Fruit fly (Drosophila melanogaster) whole organism, embryonic: ENCODE measurements around the gene Pgant8.
A peak's percentile ranks its signal among the peaks of the same experiment; 100 is the strongest.

Experiments
- ATbp ChIP-seq: fragments of 200-800 bp; sonication (Bioruptor generic); optimal IDR thresholded peaks from 2 replicates; lab custom pipeline; 2017; ENCODE audit warnings: missing biosample characterization, mild to moderate bottlenecking, missing genetic modification characterization, missing genetic modification reagents
- Aef1 ChIP-seq: fragments of 200-800 bp; sonication (Bioruptor generic); IDR thresholded peaks from 3 replicates; pipeline ENCODE4 v1.3.6; 2022; ENCODE audit warnings: missing biosample characterization, missing genetic modification characterization
- CG10321 ChIP-seq: fragments of 200-800 bp; sonication (Bioruptor generic); IDR thresholded peaks from 2 replicates; pipeline ENCODE4 v1.3.6; 2022; ENCODE audit warnings: missing biosample characterization, missing genetic modification characterization
- CG11093 ChIP-seq: fragments of 200-800 bp; sonication (Bioruptor generic); IDR thresholded peaks from 3 replicates; pipeline ENCODE4 v1.3.6; 2022; ENCODE audit warnings: missing biosample characterization, missing genetic modification characterization
- CG12155 ChIP-seq: fragments of 200-800 bp; sonication (Bioruptor generic); optimal IDR thresholded peaks from 3 replicates; lab custom pipeline; 2016; ENCODE audit warnings: missing biosample characterization, missing genetic modification characterization
- CG13123 ChIP-seq: fragments of 200-800 bp; sonication (Bioruptor generic); optimal IDR thresholded peaks from 2 replicates; lab custom pipeline; 2016; ENCODE audit warnings: missing biosample characterization, missing genetic modification characterization
- CG13424 ChIP-seq: fragments of 200-800 bp; sonication (Bioruptor generic); optimal IDR thresholded peaks from 2 replicates; lab custom pipeline; 2019; ENCODE audit warnings: missing biosample characterization, mild to moderate bottlenecking, missing genetic modification characterization, moderate library complexity
- CG14050 ChIP-seq: fragments of 200-800 bp; sonication (Bioruptor generic); IDR thresholded peaks from 3 replicates; pipeline ENCODE4 v1.3.6; 2022; ENCODE audit warnings: missing biosample characterization, missing genetic modification characterization
- CG14667 ChIP-seq: fragments of 200-800 bp; sonication (Bioruptor generic); IDR thresholded peaks from 2 replicates; pipeline ENCODE4 v1.3.6; 2022; ENCODE audit warnings: missing biosample characterization, missing genetic modification characterization
- CG15601 ChIP-seq: fragments of 200-800 bp; sonication (Bioruptor generic); optimal IDR thresholded peaks from 3 replicates; lab custom pipeline; 2019; ENCODE audit warnings: missing biosample characterization, mild to moderate bottlenecking, missing genetic modification characterization, moderate library complexity
- CG1602 ChIP-seq: fragments of 200-800 bp; sonication (Bioruptor generic); optimal IDR thresholded peaks from 3 replicates; lab custom pipeline; 2016; ENCODE audit warnings: missing biosample characterization, missing genetic modification characterization
- CG1603 ChIP-seq: fragments of 200-800 bp; sonication (Bioruptor generic); optimal IDR thresholded peaks from 2 replicates; lab custom pipeline; 2019; ENCODE audit warnings: missing biosample characterization, mild to moderate bottlenecking, missing genetic modification characterization, moderate library complexity
- CG16813 ChIP-seq: fragments of 200-800 bp; sonication (Bioruptor generic); IDR thresholded peaks from 3 replicates; pipeline ENCODE4 v1.3.6; 2022; ENCODE audit warnings: missing biosample characterization, missing genetic modification characterization; ENCODE audit not compliant: partially characterized antibody
- CG17359 ChIP-seq: fragments of 200-800 bp; sonication (Bioruptor generic); optimal IDR thresholded peaks from 3 replicates; lab custom pipeline; 2018; ENCODE audit warnings: missing biosample characterization, mild to moderate bottlenecking, missing genetic modification characterization, moderate library complexity
- CG17568 ChIP-seq: fragments of 200-800 bp; sonication (Bioruptor generic); optimal IDR thresholded peaks from 2 replicates; lab custom pipeline; 2018; ENCODE audit warnings: missing biosample characterization, mild to moderate bottlenecking, missing genetic modification characterization, moderate library complexity
- CG17802 ChIP-seq: fragments of 200-800 bp; sonication (Bioruptor generic); optimal IDR thresholded peaks from 2 replicates; lab custom pipeline; 2018; ENCODE audit warnings: missing biosample characterization, mild to moderate bottlenecking, missing genetic modification characterization, moderate library complexity
- CG18476 ChIP-seq: fragments of 200-800 bp; sonication (Bioruptor generic); optimal IDR thresholded peaks from 2 replicates; lab custom pipeline; 2016; ENCODE audit warnings: missing biosample characterization, mild to moderate bottlenecking, missing genetic modification characterization
- CG3281 ChIP-seq: fragments of 200-800 bp; sonication (Bioruptor generic); optimal IDR thresholded peaks from 3 replicates; lab custom pipeline; 2017; ENCODE audit warnings: missing biosample characterization, mild to moderate bottlenecking, missing genetic modification characterization
- CG7928 ChIP-seq: fragments of 200-800 bp; sonication (Bioruptor generic); optimal IDR thresholded peaks from 2 replicates; lab custom pipeline; 2017; ENCODE audit warnings: missing biosample characterization, mild to moderate bottlenecking, missing genetic modification characterization
- CG8089 ChIP-seq: fragments of 200-800 bp; sonication (Bioruptor generic); optimal IDR thresholded peaks from 3 replicates; lab custom pipeline; 2016; ENCODE audit warnings: missing biosample characterization, missing genetic modification characterization
- CG8281 ChIP-seq: fragments of 200-800 bp; sonication (Bioruptor generic); optimal IDR thresholded peaks from 2 replicates; lab custom pipeline; 2018; ENCODE audit warnings: missing biosample characterization, mild to moderate bottlenecking, missing genetic modification characterization, moderate library complexity
- CG8388 ChIP-seq: fragments of 200-800 bp; sonication (Bioruptor generic); optimal IDR thresholded peaks from 2 replicates; lab custom pipeline; 2019; ENCODE audit warnings: missing biosample characterization, mild to moderate bottlenecking, missing genetic modification characterization, moderate library complexity
- CG8944 ChIP-seq: fragments of 200-800 bp; sonication (Bioruptor generic); optimal IDR thresholded peaks from 3 replicates; lab custom pipeline; 2016; ENCODE audit warnings: missing biosample characterization, missing genetic modification characterization
- CrebB ChIP-seq: fragments of 200-800 bp; sonication (Bioruptor generic); optimal IDR thresholded peaks from 3 replicates; lab custom pipeline; 2018; ENCODE audit warnings: missing biosample characterization, mild to moderate bottlenecking, missing genetic modification characterization
- HLHmδ ChIP-seq: fragments of 200-800 bp; sonication (Bioruptor generic); optimal IDR thresholded peaks from 2 replicates; lab custom pipeline; 2018; ENCODE audit warnings: missing biosample characterization, mild to moderate bottlenecking, missing genetic modification characterization, moderate library complexity
- Meics ChIP-seq: fragments of 200-800 bp; sonication (Bioruptor generic); optimal IDR thresholded peaks from 2 replicates; lab custom pipeline; 2017; ENCODE audit warnings: missing biosample characterization, mild to moderate bottlenecking, missing genetic modification characterization
- NFAT ChIP-seq: fragments of 200-800 bp; sonication (Bioruptor generic); IDR thresholded peaks from 2 replicates; pipeline ENCODE4 v1.3.6; 2022; ENCODE audit warnings: missing biosample characterization, missing genetic modification characterization
- Nf-YA ChIP-seq: fragments of 200-800 bp; sonication (Bioruptor generic); IDR thresholded peaks from 2 replicates; pipeline ENCODE4 v1.3.6; 2022; ENCODE audit warnings: missing biosample characterization, missing genetic modification characterization
- Spps ChIP-seq: fragments of 200-800 bp; sonication (Bioruptor generic); optimal IDR thresholded peaks from 2 replicates; lab custom pipeline; 2018; ENCODE audit warnings: missing biosample characterization, mild to moderate bottlenecking, missing genetic modification characterization
- Ssrp ChIP-seq: fragments of 200-800 bp; sonication (Bioruptor generic); optimal IDR thresholded peaks from 2 replicates; lab custom pipeline; 2018; ENCODE audit warnings: missing biosample characterization, mild to moderate bottlenecking, missing genetic modification characterization, moderate library complexity
- Xbp1 ChIP-seq: fragments of 200-800 bp; sonication (Bioruptor generic); optimal IDR thresholded peaks from 3 replicates; lab custom pipeline; 2016; ENCODE audit warnings: missing biosample characterization, mild to moderate bottlenecking, missing genetic modification characterization
- az2 ChIP-seq: fragments of 200-800 bp; sonication (Bioruptor generic); optimal IDR thresholded peaks from 3 replicates; lab custom pipeline; 2016; ENCODE audit warnings: missing biosample characterization, missing genetic modification characterization
- danr ChIP-seq: fragments of 200-800 bp; sonication (Bioruptor generic); IDR thresholded peaks from 2 replicates; pipeline ENCODE4 v1.3.6; 2022; ENCODE audit warnings: missing biosample characterization, missing genetic modification characterization
- dysf ChIP-seq: fragments of 200-800 bp; sonication (Bioruptor generic); IDR thresholded peaks from 3 replicates; pipeline ENCODE4 v1.3.6; 2022; ENCODE audit warnings: missing biosample characterization, missing genetic modification characterization
- fd102C ChIP-seq: fragments of 200-800 bp; sonication (Bioruptor generic); optimal IDR thresholded peaks from 2 replicates; lab custom pipeline; 2018; ENCODE audit warnings: missing biosample characterization, mild to moderate bottlenecking, missing genetic modification characterization, moderate library complexity
- fu2 ChIP-seq: fragments of 200-800 bp; sonication (Bioruptor generic); optimal IDR thresholded peaks from 2 replicates; lab custom pipeline; 2016; ENCODE audit warnings: missing biosample characterization, missing genetic modification characterization
- gce ChIP-seq: fragments of 200-800 bp; sonication (Bioruptor generic); IDR thresholded peaks from 3 replicates; pipeline ENCODE4 v1.3.6; 2022; ENCODE audit warnings: missing biosample characterization, missing genetic modification characterization
- gcm2 ChIP-seq: fragments of 200-800 bp; sonication (Bioruptor generic); optimal IDR thresholded peaks from 2 replicates; lab custom pipeline; 2016; ENCODE audit warnings: missing biosample characterization, missing genetic modification characterization
- insv ChIP-seq, 2 experiments: fragments of 200-800 bp; sonication (Bioruptor generic); optimal IDR thresholded peaks; 3 replicates each; lab custom pipeline; 2016 to 2018; ENCODE audit warnings: missing biosample characterization in 2 of 2, missing genetic modification characterization in 2 of 2
- mirr ChIP-seq: fragments of 200-800 bp; sonication (Bioruptor generic); optimal IDR thresholded peaks from 3 replicates; lab custom pipeline; 2018; ENCODE audit warnings: missing biosample characterization, mild to moderate bottlenecking, missing genetic modification characterization
- pho ChIP-seq: fragments of 200-800 bp; sonication (Bioruptor generic); optimal IDR thresholded peaks from 2 replicates; lab custom pipeline; 2016; ENCODE audit warnings: missing biosample characterization, missing genetic modification characterization
- pnt ChIP-seq: fragments of 200-800 bp; sonication (Bioruptor generic); optimal IDR thresholded peaks from 3 replicates; lab custom pipeline; 2016; ENCODE audit warnings: missing biosample characterization, missing genetic modification characterization
- prd ChIP-seq, 3 experiments: fragments of >200 bp in 2 of 3; fragments of 200-800 bp in 1 of 3; sonication (Bioruptor generic) in 1 of 3; optimal IDR thresholded peaks in 2 of 3; IDR thresholded peaks in 1 of 3; 2 replicates in 2 of 3; 3 replicates in 1 of 3; pipeline versions ENCODE4 v1.3.6 to Lab custom; 2017 to 2022; ENCODE audit warnings: missing biosample characterization in 1 of 3, missing genetic modification characterization in 1 of 3
- pzg ChIP-seq: fragments of 200-800 bp; sonication (Bioruptor generic); optimal IDR thresholded peaks from 3 replicates; lab custom pipeline; 2018; ENCODE audit warnings: missing biosample characterization, mild to moderate bottlenecking, missing genetic modification characterization, moderate library complexity
- repo ChIP-seq: fragments of 200-800 bp; sonication (Bioruptor generic); optimal IDR thresholded peaks from 2 replicates; lab custom pipeline; 2016; ENCODE audit warnings: missing biosample characterization, missing genetic modification characterization
- seq ChIP-seq: fragments of 200-800 bp; sonication (Bioruptor generic); IDR thresholded peaks from 2 replicates; pipeline ENCODE4 v1.3.6; 2022; ENCODE audit warnings: missing biosample characterization, missing genetic modification characterization
- tin ChIP-seq: fragments of 200-800 bp; sonication (Bioruptor generic); optimal IDR thresholded peaks from 3 replicates; lab custom pipeline; 2016; ENCODE audit warnings: missing biosample characterization, missing genetic modification characterization
- tll ChIP-seq, 2 experiments: fragments of 200-800 bp in 1 of 2; fragments of >200 bp in 1 of 2; sonication (Bioruptor generic) in 1 of 2; optimal IDR thresholded peaks; 2 replicates each; lab custom pipeline; 2017 to 2019; ENCODE audit warnings: missing biosample characterization in 2 of 2, missing genetic modification characterization in 2 of 2, mild to moderate bottlenecking in 1 of 2, moderate library complexity in 1 of 2
- unc-4 ChIP-seq: fragments of 200-800 bp; sonication (Bioruptor generic); IDR thresholded peaks from 2 replicates; pipeline ENCODE4 v1.3.6; 2022; ENCODE audit warnings: missing biosample characterization, missing genetic modification characterization; ENCODE audit not compliant: partially characterized antibody
- vvl ChIP-seq: fragments of 200-800 bp; sonication (Bioruptor generic); IDR thresholded peaks from 2 replicates; pipeline ENCODE4 v1.3.6; 2022; ENCODE audit warnings: missing biosample characterization, missing genetic modification characterization

Pgant8 gene

dm6 chr3L:15699626-15700337 is 16.1 kb downstream of the Pgant8 start, which contains the start of gene comm2 (continued):
- TF ChIP-seq prd (optimal IDR thresholded peaks at IDR 0.05; lab: Kevin White, UChicago) (no peak), prd (GFP tag; IDR thresholded peaks at IDR 0.05; lab: Robert Waterston, UW) (no peak), CrebB (no peak), unc-4 (no peak), gce (GFP tag; lab: Robert Waterston, UW) (no peak), Nf-YA (GFP tag; lab: Robert Waterston, UW) (no peak), CG7928 (GFP tag; lab: Kevin White, UChicago) (no peak), fu2 (GFP tag; lab: Kevin White, UChicago) (no peak), CG1602 (GFP tag; lab: Kevin White, UChicago) (no peak), Xbp1 (GFP tag; lab: Kevin White, UChicago) (no peak), CG17802 (tag; lab: Kevin White, UChicago) (no peak), tll (GFP tag; optimal IDR thresholded peaks at IDR 0.05; lab: Kevin White, UChicago) (peak in 1 of 2 experiments; percentile 47), CG11093 (GFP tag; lab: Robert Waterston, UW) (no peak), CG12155 (GFP tag; lab: Kevin White, UChicago) (no peak), CG10321 (GFP tag; lab: Robert Waterston, UW) (no peak), CG17359 (no peak), CG15601 (tag; lab: Kevin White, UChicago) (no peak), CG14050 (GFP tag; lab: Robert Waterston, UW) (no peak), repo (GFP tag; lab: Kevin White, UChicago) (no peak), CG8281 (tag; lab: Kevin White, UChicago) (no peak), vvl (GFP tag; lab: Robert Waterston, UW) (peak; percentile 63; the same call in 1 of the 2 replicates), tin (GFP tag; lab: Kevin White, UChicago) (no peak), pnt (GFP tag; lab: Kevin White, UChicago) (no peak), CG16813 (no peak), mirr (GFP tag; lab: Kevin White, UChicago) (no peak), pho (GFP tag; lab: Kevin White, UChicago) (no peak), dysf (no peak), insv (GFP tag; optimal IDR thresholded peaks at IDR 0.05; lab: Kevin White, UChicago) (no peak), CG18476 (GFP tag; lab: Kevin White, UChicago) (no peak), seq (GFP tag; lab: Robert Waterston, UW) (no peak), CG13123 (GFP tag; lab: Kevin White, UChicago) (no peak), danr (no peak), Aef1 (GFP tag; lab: Robert Waterston, UW) (no peak), Spps (tag; lab: Kevin White, UChicago) (no peak), CG14667 (GFP tag; lab: Robert Waterston, UW) (no peak), pzg (no peak), CG13424 (no peak), CG8388 (GFP tag; lab: Kevin White, UChicago) (no peak), gcm2 (GFP tag; lab: Kevin White, UChicago) (no peak), CG17568 (GFP tag; lab: Kevin White, UChicago) (no peak), HLHmδ (peak; percentile 73), ATbp (GFP tag; lab: Kevin White, UChicago) (no peak), CG8089 (GFP tag; lab: Kevin White, UChicago) (no peak), fd102C (GFP tag; lab: Kevin White, UChicago) (no peak), CG3281 (no peak), Ssrp (tag; lab: Kevin White, UChicago) (no peak), CG1603 (no peak), NFAT (GFP tag; lab: Robert Waterston, UW) (no peak), CG8944 (GFP tag; lab: Kevin White, UChicago) (no peak), az2 (GFP tag; lab: Kevin White, UChicago) (no peak), Meics (GFP tag; lab: Kevin White, UChicago) (no peak)
